ENCODE assay signal across 2 worm cellular contexts in the genomic region with DNA sequence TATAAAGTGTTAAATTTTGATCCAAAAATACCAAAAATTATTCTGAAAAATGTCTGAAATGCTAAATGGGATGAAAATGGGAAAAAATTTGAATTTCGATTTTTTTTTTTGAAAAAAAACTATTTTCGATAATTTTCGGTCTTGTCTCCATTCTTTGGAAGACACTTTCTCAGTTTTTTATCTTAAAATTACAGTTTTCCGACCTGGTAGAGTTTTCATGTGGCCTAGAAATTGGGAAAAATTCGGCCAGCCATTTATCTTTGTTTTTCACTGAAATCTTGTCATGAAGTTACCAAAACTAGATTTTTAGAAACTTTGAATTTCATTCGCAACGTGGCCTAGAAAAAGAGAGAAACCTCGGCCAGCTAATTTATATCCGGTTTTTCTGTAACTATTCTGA.
TF ChIP-seq lines count a peak whose summit lies in the region.

No protein-coding gene starts in this region.

TF ChIP-seq in whole organism, L1 larva, 84 proteins besides CTCF, POLR2A, EP300 and RAD21:
- no peak for TF ChIP-seq ztf-4 (tag; optimal IDR thresholded peaks at IDR 0.05; lab: Kevin White, UChicago)
- TF ChIP-seq nhr-85 (tag; lab: Kevin White, UChicago): peak; percentile 52

TF ChIP-seq in whole organism, L4 larva, 104 proteins besides CTCF, POLR2A, EP300 and RAD21:
- TF ChIP-seq pha-4 (GFP tag; IDR thresholded peaks at IDR 0.05; lab: Robert Waterston, UW) (peak; percentile 6; the same call in 1 of the 2 replicates), pha-4 (tag; optimal IDR thresholded peaks at IDR 0.05; lab: Kevin White, UChicago) (no peak), Y48G9A.11 (GFP tag; IDR thresholded peaks at IDR 0.05; lab: Robert Waterston, UW) (no peak), unc-62 (GFP tag; optimal IDR thresholded peaks at IDR 0.05 in 1 of 2; lab: Kevin White, UChicago) (peak in 1 of 2 experiments; percentile 67), unc-62 (tag; optimal IDR thresholded peaks at IDR 0.05; lab: Kevin White, UChicago) (no peak), lin-39 (tag; optimal IDR thresholded peaks at IDR 0.05; lab: Kevin White, UChicago) (no peak), madf-5 (GFP tag; IDR thresholded peaks at IDR 0.05; lab: Robert Waterston, UW) (no peak)
TF ChIP-seq in whole organism, L4 larva: peak in this region for 2.
